Fruit fly (Drosophila melanogaster) whole organism, prepupa: ENCODE data around the gene Vha16-2.

ENCODE experiments used
- CG11294 ChIP-seq: fragments of 200-800 bp; sonication (Bioruptor generic); IDR thresholded peaks from 2 replicates; pipeline ENCODE4 v1.3.6; 2022; ENCODE audit warnings: missing biosample characterization, missing genetic modification characterization
- CG11762 ChIP-seq: fragments of 200-800 bp; sonication (Bioruptor generic); optimal IDR thresholded peaks from 3 replicates; lab custom pipeline; 2016; ENCODE audit warnings: missing biosample characterization, missing genetic modification characterization; ENCODE audit not compliant: insufficient read depth
- CG3032 ChIP-seq: fragments of 200-800 bp; optimal IDR thresholded peaks from 2 replicates; lab custom pipeline; 2019; ENCODE audit warnings: missing biosample characterization, mild to moderate bottlenecking, missing genetic modification characterization, moderate library complexity
- CG32006 ChIP-seq: fragments of 200-800 bp; sonication (Bioruptor generic); optimal IDR thresholded peaks from 3 replicates; lab custom pipeline; 2017; ENCODE audit warnings: missing biosample characterization, mild to moderate bottlenecking, missing genetic modification characterization
- CG3919 ChIP-seq: fragments of 200-800 bp; sonication (Bioruptor generic); optimal IDR thresholded peaks from 3 replicates; lab custom pipeline; 2016; ENCODE audit warnings: missing biosample characterization, missing genetic modification characterization
- CG8119 ChIP-seq: fragments of 200-800 bp; sonication (Bioruptor generic); IDR thresholded peaks from 3 replicates; pipeline ENCODE4 v1.3.6; 2022; ENCODE audit warnings: missing biosample characterization, missing genetic modification characterization
- CG9139 ChIP-seq: fragments of 200-800 bp; sonication (Bioruptor generic); optimal IDR thresholded peaks from 3 replicates; lab custom pipeline; 2017; ENCODE audit warnings: missing biosample characterization, mild to moderate bottlenecking, missing genetic modification characterization
- Lpt ChIP-seq: fragments of 200-800 bp; sonication (Bioruptor generic); optimal IDR thresholded peaks from 3 replicates; lab custom pipeline; 2016; ENCODE audit warnings: missing biosample characterization, missing genetic modification characterization
- Smox ChIP-seq: fragments of 200-800 bp; sonication (Bioruptor generic); optimal IDR thresholded peaks from 3 replicates; lab custom pipeline; 2016; ENCODE audit warnings: missing biosample characterization, missing genetic modification characterization
- Sox102F ChIP-seq: fragments of 200-800 bp; sonication (Bioruptor generic); optimal IDR thresholded peaks from 2 replicates; lab custom pipeline; 2016; ENCODE audit warnings: missing biosample characterization, mild to moderate bottlenecking, missing genetic modification characterization
- fkh ChIP-seq: fragments of 200-800 bp; sonication (Bioruptor generic); optimal IDR thresholded peaks from 3 replicates; lab custom pipeline; 2017; ENCODE audit warnings: missing biosample characterization, mild to moderate bottlenecking, missing genetic modification characterization, moderate library complexity
- pdm3 ChIP-seq: fragments of 200-800 bp; sonication (Bioruptor generic); optimal IDR thresholded peaks from 3 replicates; lab custom pipeline; 2016; ENCODE audit warnings: missing biosample characterization, missing genetic modification characterization

- TF ChIP-seq Lpt (GFP tag; lab: Kevin White, UChicago) (no peak), CG32006 (no peak), CG8119 (GFP tag; lab: Robert Waterston, UW) (no peak), Sox102F (GFP tag; lab: Kevin White, UChicago) (no peak), Smox (GFP tag; lab: Kevin White, UChicago) (no peak), CG11294 (GFP tag; lab: Robert Waterston, UW) (no peak), CG11762 (GFP tag; lab: Kevin White, UChicago) (no peak), fkh (GFP tag; lab: Kevin White, UChicago) (no peak), CG9139 (no peak), pdm3 (no peak), CG3032 (tag; lab: Kevin White, UChicago) (no peak), CG3919 (no peak)
Measured at dm6 chr3L:11440258-11440657, 34.5 kb upstream of the Vha16-2 start.
